Fruit fly (Drosophila melanogaster) whole organism, prepupa: ENCODE results near the gene ymp.
A peak's percentile ranks its signal among the peaks of the same experiment; 100 is the strongest.

Source experiments
- Blimp-1 ChIP-seq: fragments of 200-800 bp; sonication (Bioruptor generic); optimal IDR thresholded peaks from 3 replicates; lab custom pipeline; 2017; ENCODE audit warnings: missing biosample characterization, missing genetic modification characterization, mild to moderate bottlenecking, moderate library complexity, missing genetic modification reagents
- CG10631 ChIP-seq: fragments of 200-800 bp; sonication (Bioruptor generic); optimal IDR thresholded peaks from 2 replicates; lab custom pipeline; 2016; ENCODE audit warnings: missing biosample characterization, missing genetic modification characterization
- CG10669 ChIP-seq: fragments of 200-800 bp; sonication (Bioruptor generic); optimal IDR thresholded peaks from 3 replicates; lab custom pipeline; 2018; ENCODE audit warnings: missing biosample characterization, mild to moderate bottlenecking, missing genetic modification characterization, moderate library complexity
- CG11762 ChIP-seq: fragments of 200-800 bp; sonication (Bioruptor generic); optimal IDR thresholded peaks from 3 replicates; lab custom pipeline; 2016; ENCODE audit warnings: missing biosample characterization, missing genetic modification characterization; ENCODE audit not compliant: insufficient read depth
- CG11902 ChIP-seq: fragments of 200-800 bp; sonication (Bioruptor generic); optimal IDR thresholded peaks from 3 replicates; lab custom pipeline; 2016; ENCODE audit warnings: missing biosample characterization, missing genetic modification characterization
- CG15336 ChIP-seq: fragments of 200-800 bp; sonication (Bioruptor generic); IDR thresholded peaks from 2 replicates; pipeline ENCODE4 v1.3.6; 2022; ENCODE audit warnings: missing biosample characterization, missing genetic modification characterization
- CG16779 ChIP-seq: fragments of 200-800 bp; sonication (Bioruptor generic); optimal IDR thresholded peaks from 3 replicates; lab custom pipeline; 2017; ENCODE audit warnings: missing biosample characterization, mild to moderate bottlenecking, missing genetic modification characterization
- CG3032 ChIP-seq: fragments of 200-800 bp; optimal IDR thresholded peaks from 2 replicates; lab custom pipeline; 2019; ENCODE audit warnings: missing biosample characterization, mild to moderate bottlenecking, missing genetic modification characterization, moderate library complexity
- CG31627 ChIP-seq: fragments of 200-800 bp; sonication (Bioruptor generic); optimal IDR thresholded peaks from 3 replicates; lab custom pipeline; 2016; ENCODE audit warnings: missing biosample characterization, missing genetic modification characterization
- CG32006 ChIP-seq: fragments of 200-800 bp; sonication (Bioruptor generic); optimal IDR thresholded peaks from 3 replicates; lab custom pipeline; 2017; ENCODE audit warnings: missing biosample characterization, mild to moderate bottlenecking, missing genetic modification characterization
- CG34406 ChIP-seq: fragments of 200-800 bp; sonication (Bioruptor generic); optimal IDR thresholded peaks from 3 replicates; lab custom pipeline; 2016; ENCODE audit warnings: missing biosample characterization, missing genetic modification characterization
- CG3919 ChIP-seq: fragments of 200-800 bp; sonication (Bioruptor generic); optimal IDR thresholded peaks from 3 replicates; lab custom pipeline; 2016; ENCODE audit warnings: missing biosample characterization, missing genetic modification characterization
- CG4318 ChIP-seq: fragments of 200-800 bp; sonication (Bioruptor generic); optimal IDR thresholded peaks from 3 replicates; lab custom pipeline; 2017; ENCODE audit warnings: missing biosample characterization, mild to moderate bottlenecking, missing genetic modification characterization
- CG6163 ChIP-seq: fragments of 200-800 bp; sonication (Bioruptor generic); IDR thresholded peaks from 3 replicates; pipeline ENCODE4 v1.3.6; 2022; ENCODE audit warnings: missing biosample characterization, missing genetic modification characterization
- CG6792 ChIP-seq: fragments of 200-800 bp; sonication (Bioruptor generic); optimal IDR thresholded peaks from 3 replicates; lab custom pipeline; 2016; ENCODE audit warnings: missing biosample characterization, missing genetic modification characterization
- CG6854 ChIP-seq: fragments of 200-800 bp; sonication (Bioruptor generic); optimal IDR thresholded peaks from 2 replicates; lab custom pipeline; 2017; ENCODE audit warnings: missing biosample characterization, mild to moderate bottlenecking, missing genetic modification characterization
- CG7368 ChIP-seq: fragments of 200-800 bp; sonication (Bioruptor generic); optimal IDR thresholded peaks from 3 replicates; lab custom pipeline; 2016; ENCODE audit warnings: missing biosample characterization, missing genetic modification characterization
- CG8319 ChIP-seq: fragments of 200-800 bp; sonication (Bioruptor generic); optimal IDR thresholded peaks from 3 replicates; lab custom pipeline; 2016; ENCODE audit warnings: missing biosample characterization, missing genetic modification characterization
- CG8632 ChIP-seq: fragments of 200-800 bp; sonication (Bioruptor generic); optimal IDR thresholded peaks from 3 replicates; lab custom pipeline; 2016; ENCODE audit warnings: missing biosample characterization, missing genetic modification characterization
- CG9139 ChIP-seq: fragments of 200-800 bp; sonication (Bioruptor generic); optimal IDR thresholded peaks from 3 replicates; lab custom pipeline; 2017; ENCODE audit warnings: missing biosample characterization, mild to moderate bottlenecking, missing genetic modification characterization
- Eip75B ChIP-seq: fragments of 200-800 bp; sonication (Bioruptor generic); optimal IDR thresholded peaks from 3 replicates; lab custom pipeline; 2016; ENCODE audit warnings: missing biosample characterization, missing genetic modification characterization
- Eip78C ChIP-seq: fragments of 200-800 bp; sonication (Bioruptor generic); peaks from one replicate; lab custom pipeline; 2016; ENCODE audit warnings: missing biosample characterization, missing genetic modification characterization
- Eip93F ChIP-seq: fragments of 200-800 bp; sonication (Bioruptor generic); optimal IDR thresholded peaks from 2 replicates; lab custom pipeline; 2016; ENCODE audit warnings: missing biosample characterization, mild to moderate bottlenecking, missing genetic modification characterization
- Ets21C ChIP-seq: fragments of 200-800 bp; sonication (Bioruptor generic); optimal IDR thresholded peaks from 3 replicates; lab custom pipeline; 2016; ENCODE audit warnings: missing biosample characterization, missing genetic modification characterization
- Gug ChIP-seq: fragments of 200-800 bp; sonication (Bioruptor generic); IDR thresholded peaks from 2 replicates; pipeline ENCODE4 v1.3.6; 2022; ENCODE audit warnings: missing biosample characterization, missing genetic modification characterization
- Hr38 ChIP-seq: sonication (Bioruptor generic); optimal IDR thresholded peaks from 2 replicates; lab custom pipeline; 2016; ENCODE audit warnings: missing biosample characterization, missing genetic modification characterization
- Hr39 ChIP-seq: fragments of 200-800 bp; sonication (Bioruptor generic); optimal IDR thresholded peaks from 2 replicates; lab custom pipeline; 2016; ENCODE audit warnings: missing biosample characterization, missing genetic modification characterization
- Hr4 ChIP-seq: fragments of 200-800 bp; sonication (Bioruptor generic); optimal IDR thresholded peaks from 3 replicates; lab custom pipeline; 2016; ENCODE audit warnings: missing biosample characterization, missing genetic modification characterization
- Lpt ChIP-seq: fragments of 200-800 bp; sonication (Bioruptor generic); optimal IDR thresholded peaks from 3 replicates; lab custom pipeline; 2016; ENCODE audit warnings: missing biosample characterization, missing genetic modification characterization
- OdsH ChIP-seq: fragments of 200-800 bp; sonication (Bioruptor generic); optimal IDR thresholded peaks from 3 replicates; lab custom pipeline; 2016; ENCODE audit warnings: missing biosample characterization, missing genetic modification characterization
- Smox ChIP-seq: fragments of 200-800 bp; sonication (Bioruptor generic); optimal IDR thresholded peaks from 3 replicates; lab custom pipeline; 2016; ENCODE audit warnings: missing biosample characterization, missing genetic modification characterization
- Sox102F ChIP-seq: fragments of 200-800 bp; sonication (Bioruptor generic); optimal IDR thresholded peaks from 2 replicates; lab custom pipeline; 2016; ENCODE audit warnings: missing biosample characterization, mild to moderate bottlenecking, missing genetic modification characterization
- Sox14 ChIP-seq: fragments of 200-800 bp; sonication (Bioruptor generic); optimal IDR thresholded peaks from 3 replicates; lab custom pipeline; 2016; ENCODE audit warnings: missing biosample characterization, missing genetic modification characterization
- Sox15 ChIP-seq: fragments of 200-800 bp; sonication (Bioruptor generic); optimal IDR thresholded peaks from 3 replicates; lab custom pipeline; 2016; ENCODE audit warnings: missing biosample characterization, missing genetic modification characterization
- achi ChIP-seq: fragments of 200-800 bp; sonication (Bioruptor generic); optimal IDR thresholded peaks from 3 replicates; lab custom pipeline; 2016; ENCODE audit warnings: missing biosample characterization, missing genetic modification characterization
- acj6 ChIP-seq: fragments of 200-800 bp; sonication (Bioruptor generic); optimal IDR thresholded peaks from 3 replicates; lab custom pipeline; 2016; ENCODE audit warnings: missing biosample characterization, missing genetic modification characterization
- cyc ChIP-seq: fragments of 200-800 bp; sonication (Bioruptor generic); optimal IDR thresholded peaks from 3 replicates; lab custom pipeline; 2016; ENCODE audit warnings: missing biosample characterization, missing genetic modification characterization
- dac ChIP-seq: fragments of 200-800 bp; sonication (Bioruptor generic); optimal IDR thresholded peaks from 2 replicates; lab custom pipeline; 2017; ENCODE audit warnings: missing biosample characterization, mild to moderate bottlenecking, missing genetic modification characterization
- dsx ChIP-seq: fragments of 200-800 bp; optimal IDR thresholded peaks from 3 replicates; lab custom pipeline; 2019; ENCODE audit warnings: missing biosample characterization, mild to moderate bottlenecking, missing genetic modification characterization, moderate library complexity; ENCODE audit not compliant: poor library complexity, severe bottlenecking
- fd59A ChIP-seq: fragments of 200-800 bp; sonication (Bioruptor generic); optimal IDR thresholded peaks from 2 replicates; lab custom pipeline; 2017; ENCODE audit warnings: missing biosample characterization, mild to moderate bottlenecking, missing genetic modification characterization, missing genetic modification reagents
- fd85E ChIP-seq: fragments of 200-800 bp; sonication (Bioruptor generic); optimal IDR thresholded peaks from 3 replicates; lab custom pipeline; 2016; ENCODE audit warnings: missing biosample characterization, missing genetic modification characterization
- fkh ChIP-seq: fragments of 200-800 bp; sonication (Bioruptor generic); optimal IDR thresholded peaks from 3 replicates; lab custom pipeline; 2017; ENCODE audit warnings: missing biosample characterization, mild to moderate bottlenecking, missing genetic modification characterization, moderate library complexity
- net ChIP-seq: fragments of 200-800 bp; sonication (Bioruptor generic); optimal IDR thresholded peaks from 3 replicates; lab custom pipeline; 2016; ENCODE audit warnings: missing biosample characterization, missing genetic modification characterization
- salr ChIP-seq, 2 experiments: fragments of 200-800 bp; sonication (Bioruptor generic); optimal IDR thresholded peaks; 3 replicates each; lab custom pipeline; 2016 to 2018; ENCODE audit warnings: missing biosample characterization in 2 of 2, missing genetic modification characterization in 2 of 2, mild to moderate bottlenecking in 1 of 2
- ss ChIP-seq, 2 experiments: fragments of 200-800 bp; sonication (Bioruptor generic); optimal IDR thresholded peaks; 2 replicates in 1 of 2; 3 replicates in 1 of 2; lab custom pipeline; 2017 to 2018; ENCODE audit warnings: mild to moderate bottlenecking in 2 of 2, missing biosample characterization in 2 of 2, missing genetic modification characterization in 2 of 2, moderate library complexity in 1 of 2
- svp ChIP-seq: fragments of 200-800 bp; sonication (Bioruptor generic); peaks from one replicate; lab custom pipeline; 2016; ENCODE audit warnings: missing biosample characterization, missing genetic modification characterization
- topi ChIP-seq: fragments of 200-800 bp; sonication (Bioruptor generic); optimal IDR thresholded peaks from 3 replicates; lab custom pipeline; 2016; ENCODE audit warnings: missing biosample characterization, missing genetic modification characterization
- vri ChIP-seq: fragments of 200-800 bp; sonication (Bioruptor generic); optimal IDR thresholded peaks from 3 replicates; lab custom pipeline; 2016; ENCODE audit warnings: missing biosample characterization, mild to moderate bottlenecking, missing genetic modification characterization

ymp gene

DNA sequence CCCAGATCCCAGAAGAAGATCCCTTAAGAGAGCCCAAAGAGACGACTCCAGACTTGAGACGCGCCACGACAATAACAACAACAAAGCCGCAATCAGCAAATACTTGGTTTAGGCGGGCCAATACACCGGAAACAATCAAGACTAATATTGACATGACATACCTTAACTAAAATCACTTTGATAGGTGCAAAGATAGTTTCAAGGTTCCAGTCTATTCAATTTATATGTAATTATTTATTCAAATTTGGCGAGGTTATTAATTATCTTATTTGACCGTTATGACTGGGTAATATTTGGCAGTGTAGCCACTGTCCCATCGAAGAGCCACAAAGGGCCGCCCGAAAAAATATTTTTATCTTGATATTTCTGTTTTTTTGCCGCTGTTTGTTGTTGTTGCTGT is 31.5 kb upstream of the ymp start (continued):
- TF ChIP-seq net (peak; percentile 79), ss (GFP tag; optimal IDR thresholded peaks at IDR 0.05; lab: Kevin White, UChicago) (peak; percentile 86 to 90), CG34406 (peak; percentile 85), CG4318 (GFP tag; lab: Kevin White, UChicago) (no peak), Eip75B (GFP tag; lab: Kevin White, UChicago) (peak; percentile 92), fkh (GFP tag; lab: Kevin White, UChicago) (peak; percentile 21), CG9139 (GFP tag; lab: Kevin White, UChicago) (peak; percentile 69), Smox (GFP tag; lab: Kevin White, UChicago) (peak; percentile 91), Hr4 (GFP tag; lab: Kevin White, UChicago) (peak; percentile 48), acj6 (GFP tag; lab: Kevin White, UChicago) (peak; percentile 86), Ets21C (GFP tag; lab: Kevin White, UChicago) (peak; percentile 80), fd59A (GFP tag; lab: Kevin White, UChicago) (peak; percentile 70), CG11902 (peak; percentile 84), CG8319 (GFP tag; lab: Kevin White, UChicago) (peak; percentile 84), Eip93F (peak; percentile 92), svp (GFP tag; lab: Kevin White, UChicago) (peak; percentile 96), achi (GFP tag; lab: Kevin White, UChicago) (peak; percentile 86), Lpt (GFP tag; lab: Kevin White, UChicago) (peak; percentile 42), topi (peak; percentile 93), cyc (GFP tag; lab: Kevin White, UChicago) (peak; percentile 92), fd85E (GFP tag; lab: Kevin White, UChicago) (peak; percentile 42), Sox102F (GFP tag; lab: Kevin White, UChicago) (peak; percentile 92), OdsH (peak; percentile 89)
- TF ChIP-seq, all 60 proteins: peak for 55

DNA sequence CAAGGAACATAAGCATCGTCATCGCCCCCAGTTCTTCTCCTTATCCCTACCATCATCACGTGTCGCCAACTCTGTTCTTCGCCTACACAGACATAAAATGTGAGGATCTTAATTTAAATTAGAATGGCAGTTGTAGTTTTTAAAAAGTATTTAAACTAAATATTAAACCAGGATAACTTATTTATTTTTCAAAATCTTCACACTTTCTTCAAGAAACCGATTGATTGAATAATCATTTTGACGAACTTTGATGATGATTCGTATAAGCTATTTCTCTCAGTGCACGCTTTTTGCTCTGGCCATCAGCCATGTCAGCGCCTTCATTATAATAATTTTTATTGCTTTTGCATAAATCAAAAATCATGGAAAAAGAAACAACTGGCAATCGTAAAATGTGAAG is 30.0 kb upstream of the ymp start:
- TF ChIP-seq fd85E (GFP tag; lab: Kevin White, UChicago) (no peak), Eip75B (GFP tag; lab: Kevin White, UChicago) (peak; percentile 75), topi (peak; percentile 86), Gug (GFP tag; lab: Robert Waterston, UW) (no peak), CG8632 (GFP tag; lab: Kevin White, UChicago) (peak; percentile 55), Blimp-1 (GFP tag; lab: Kevin White, UChicago) (peak; percentile 36), CG3032 (tag; lab: Kevin White, UChicago) (peak; percentile 65), CG4318 (GFP tag; lab: Kevin White, UChicago) (no peak), CG11762 (GFP tag; lab: Kevin White, UChicago) (peak; percentile 26), CG3919 (GFP tag; lab: Kevin White, UChicago) (peak; percentile 72), CG31627 (GFP tag; lab: Kevin White, UChicago) (peak; percentile 67), CG10669 (peak; percentile 63), net (peak; percentile 33), CG6163 (GFP tag; lab: Robert Waterston, UW) (peak; percentile 45; the same call in 1 of the 3 replicates), CG11902 (peak; percentile 8), ss (GFP tag; optimal IDR thresholded peaks at IDR 0.05; lab: Kevin White, UChicago) (peak; percentile 37 to 70), Sox15 (GFP tag; lab: Kevin White, UChicago) (peak; percentile 39), CG6854 (GFP tag; lab: Kevin White, UChicago) (peak; percentile 36), Hr4 (GFP tag; lab: Kevin White, UChicago) (peak; percentile 25), vri (peak; percentile 62), CG34406 (peak; percentile 66), dac (no peak), acj6 (GFP tag; lab: Kevin White, UChicago) (peak; percentile 62), Smox (GFP tag; lab: Kevin White, UChicago) (peak; percentile 78), CG8319 (GFP tag; lab: Kevin White, UChicago) (peak; percentile 13), fd59A (GFP tag; lab: Kevin White, UChicago) (peak; percentile 17), Hr39 (peak; percentile 72), CG7368 (peak; percentile 51), CG6792 (GFP tag; lab: Kevin White, UChicago) (peak; percentile 61), svp (GFP tag; lab: Kevin White, UChicago) (peak; percentile 92), Eip78C (GFP tag; lab: Kevin White, UChicago) (peak; percentile 93), Sox14 (GFP tag; lab: Kevin White, UChicago) (peak; percentile 54), salr (GFP tag; optimal IDR thresholded peaks at IDR 0.05; lab: Kevin White, UChicago) (peak; percentile 16 to 17), cyc (GFP tag; lab: Kevin White, UChicago) (peak; percentile 71), CG16779 (tag; lab: Kevin White, UChicago) (no peak), Hr38 (GFP tag; lab: Kevin White, UChicago) (no peak), CG10631 (GFP tag; lab: Kevin White, UChicago) (peak; percentile 62), CG32006 (GFP tag; lab: Kevin White, UChicago) (peak; percentile 35), dsx (GFP tag; lab: Kevin White, UChicago) (peak; percentile 72), CG15336 (no peak)
